Worm (Caenorhabditis elegans) whole organism, L1 larva: Measurements from ENCODE around the gene C02B8.12.
"Not testable (repeated sequence)": the region's sequence is repeated elsewhere in the genome, so short reads cannot be mapped to it uniquely, and the experiment has no call there.

Experiments used
- C16A3.4 ChIP-seq: fragments of 150-350 bp; optimal IDR thresholded peaks from 2 replicates; lab custom pipeline; 2014; ENCODE audit warnings: missing biosample characterization, missing genetic modification characterization
- C34B4.2 ChIP-seq: sonication (generic microtip); optimal IDR thresholded peaks from 2 replicates; lab custom pipeline; 2017; ENCODE audit warnings: mild to moderate bottlenecking, missing genetic modification characterization, missing compliant biosample characterization
- F16B12.6 ChIP-seq: fragments of 150-350 bp; optimal IDR thresholded peaks from 2 replicates; lab custom pipeline; 2014; ENCODE audit warnings: missing biosample characterization, missing genetic modification characterization
- blmp-1 ChIP-seq: fragments of 150-350 bp; optimal IDR thresholded peaks from 2 replicates; lab custom pipeline; 2014; ENCODE audit warnings: missing biosample characterization, missing genetic modification characterization
- ceh-8 ChIP-seq: fragments of 200-800 bp; sonication (Bioruptor generic); optimal IDR thresholded peaks from 2 replicates; lab custom pipeline; 2018; ENCODE audit warnings: mild to moderate bottlenecking, missing genetic modification characterization, moderate library complexity, missing compliant biosample characterization
- ceh-82 ChIP-seq, 3 experiments: fragments of 150-350 bp in 1 of 3; sonication (generic microtip) in 2 of 3; optimal IDR thresholded peaks; 2 replicates each; lab custom pipeline; 2014 to 2017; ENCODE audit warnings: missing biosample characterization in 3 of 3, missing genetic modification characterization in 3 of 3
- dsc-1 ChIP-seq: sonication (generic microtip); optimal IDR thresholded peaks from 2 replicates; lab custom pipeline; 2016; ENCODE audit warnings: mild to moderate bottlenecking, missing genetic modification characterization, missing compliant biosample characterization
- efl-1 ChIP-seq, 4 experiments: fragments of 150-350 bp; optimal IDR thresholded peaks in 3 of 4; peaks in 1 of 4; 1 replicate in 1 of 4; 2 replicates in 3 of 4; lab custom pipeline; 2014; ENCODE audit warnings: missing biosample characterization in 2 of 4, missing genetic modification characterization in 2 of 4, missing genetic modification reagents in 2 of 4
- egl-27 ChIP-seq, 2 experiments: fragments of 150-350 bp in 1 of 2; sonication (generic microtip); optimal IDR thresholded peaks; 3 replicates each; lab custom pipeline; 2017 to 2018; ENCODE audit warnings: missing biosample characterization in 2 of 2, missing genetic modification characterization in 2 of 2, missing genetic modification reagents in 2 of 2
- elt-2 ChIP-seq: sonication (generic microtip); optimal IDR thresholded peaks from 2 replicates; lab custom pipeline; 2016; ENCODE audit warnings: missing genetic modification characterization, mild to moderate bottlenecking, inconsistent platforms, missing compliant biosample characterization, missing genetic modification reagents
- elt-3 ChIP-seq, 6 experiments: fragments of 150-350 bp in 1 of 6; sonication (generic microtip); optimal IDR thresholded peaks; 2 replicates each; lab custom pipeline; 2017 to 2018; ENCODE audit warnings: missing biosample characterization in 6 of 6, missing genetic modification characterization in 6 of 6, inconsistent platforms in 1 of 6
- fkh-8 ChIP-seq: sonication (generic microtip); optimal IDR thresholded peaks from 2 replicates; lab custom pipeline; 2016; ENCODE audit warnings: mild to moderate bottlenecking, missing genetic modification characterization, missing compliant biosample characterization
- hlh-17 ChIP-seq: fragments of 200-800 bp; sonication (Bioruptor generic); optimal IDR thresholded peaks from 2 replicates; lab custom pipeline; 2018; ENCODE audit warnings: missing genetic modification characterization, mild to moderate bottlenecking, missing compliant biosample characterization, moderate library complexity, borderline replicate concordance
- irx-1 ChIP-seq: sonication (generic microtip); optimal IDR thresholded peaks from 2 replicates; lab custom pipeline; 2016; ENCODE audit warnings: missing genetic modification characterization, missing compliant biosample characterization
- isw-1 ChIP-seq: fragments of 200-800 bp; sonication (Bioruptor generic); IDR thresholded peaks from 2 replicates; pipeline ENCODE4 v1.3.6; 2022; ENCODE audit warnings: missing genetic modification characterization, missing compliant biosample characterization
- jun-1 ChIP-seq: fragments of 150-350 bp; optimal IDR thresholded peaks from 2 replicates; lab custom pipeline; 2014; ENCODE audit warnings: missing biosample characterization, missing genetic modification reagents, missing genetic modification characterization
- lin-13 ChIP-seq: fragments of 150-350 bp; optimal IDR thresholded peaks from 2 replicates; lab custom pipeline; 2014; ENCODE audit warnings: missing biosample characterization, missing genetic modification reagents, missing genetic modification characterization
- lin-14 ChIP-seq: fragments of 200-800 bp; sonication (Bioruptor generic); optimal IDR thresholded peaks from 2 replicates; lab custom pipeline; 2018; ENCODE audit warnings: mild to moderate bottlenecking, missing genetic modification characterization, moderate library complexity, missing compliant biosample characterization
- lin-35 ChIP-seq, 2 experiments: fragments of 150-350 bp; optimal IDR thresholded peaks; 2 replicates each; lab custom pipeline; 2014; ENCODE audit warnings: missing biosample characterization in 2 of 2, missing genetic modification characterization in 2 of 2, missing genetic modification reagents in 2 of 2
- lsy-2 ChIP-seq, 2 experiments: fragments of 150-350 bp; optimal IDR thresholded peaks; 2 replicates each; lab custom pipeline; 2014; ENCODE audit warnings: missing biosample characterization in 2 of 2, missing genetic modification characterization in 2 of 2
- mab-9 ChIP-seq: fragments of 200-800 bp; sonication (Bioruptor generic); IDR thresholded peaks from 2 replicates; pipeline ENCODE4 v1.3.6; 2022; ENCODE audit warnings: missing genetic modification reagents, missing genetic modification characterization, missing compliant biosample characterization
- mdl-1 ChIP-seq, 2 experiments: fragments of 150-350 bp; optimal IDR thresholded peaks; 2 replicates each; lab custom pipeline; 2014 to 2017; ENCODE audit warnings: missing biosample characterization in 2 of 2, missing genetic modification characterization in 2 of 2, inconsistent platforms in 1 of 2
- mef-2 ChIP-seq: fragments of 150-350 bp; optimal IDR thresholded peaks from 2 replicates; lab custom pipeline; 2014; ENCODE audit warnings: missing biosample characterization, missing genetic modification characterization
- mep-1 ChIP-seq: fragments of 150-350 bp; optimal IDR thresholded peaks from 2 replicates; lab custom pipeline; 2014; ENCODE audit warnings: missing biosample characterization, missing genetic modification characterization
- nhr-19 ChIP-seq: fragments of 200-800 bp; sonication (Bioruptor generic); conservative IDR thresholded peaks from 2 replicates; pipeline ENCODE4 v1.3.6; 2022; ENCODE audit warnings: missing genetic modification characterization, missing compliant biosample characterization
- nhr-47 ChIP-seq: sonication (generic microtip); optimal IDR thresholded peaks from 2 replicates; lab custom pipeline; 2016; ENCODE audit warnings: mild to moderate bottlenecking, missing genetic modification characterization, moderate library complexity, missing compliant biosample characterization
- nhr-71 ChIP-seq: sonication (generic microtip); optimal IDR thresholded peaks from 2 replicates; lab custom pipeline; 2016; ENCODE audit warnings: mild to moderate bottlenecking, missing genetic modification characterization, moderate library complexity, missing compliant biosample characterization
- nhr-77 ChIP-seq: fragments of 150-350 bp; optimal IDR thresholded peaks from 2 replicates; lab custom pipeline; 2014; ENCODE audit warnings: missing biosample characterization, missing genetic modification characterization
- nhr-84 ChIP-seq: sonication (generic microtip); optimal IDR thresholded peaks from 2 replicates; lab custom pipeline; 2017; ENCODE audit warnings: missing biosample characterization, missing genetic modification characterization
- nhr-85 ChIP-seq: sonication (generic microtip); peaks from one replicate; lab custom pipeline; 2016; ENCODE audit warnings: missing genetic modification characterization, inconsistent platforms, missing compliant biosample characterization
- nhr-90 ChIP-seq: sonication (generic microtip); optimal IDR thresholded peaks from 2 replicates; lab custom pipeline; 2016; ENCODE audit warnings: mild to moderate bottlenecking, missing genetic modification characterization, missing compliant biosample characterization; ENCODE audit not compliant: poor library complexity
- pag-3 ChIP-seq: sonication (generic microtip); optimal IDR thresholded peaks from 2 replicates; lab custom pipeline; 2017; ENCODE audit warnings: missing genetic modification characterization, mild to moderate bottlenecking, missing compliant biosample characterization, antibody characterized with exemption, borderline replicate concordance; ENCODE audit not compliant: insufficient read depth
- pax-3 ChIP-seq: fragments of 200-800 bp; sonication (Bioruptor generic); optimal IDR thresholded peaks from 2 replicates; lab custom pipeline; 2018; ENCODE audit warnings: mild to moderate bottlenecking, missing genetic modification characterization, moderate library complexity, missing compliant biosample characterization
- rnt-1 ChIP-seq: sonication (generic microtip); optimal IDR thresholded peaks from 2 replicates; lab custom pipeline; 2016; ENCODE audit warnings: mild to moderate bottlenecking, missing genetic modification characterization, moderate library complexity, missing compliant biosample characterization
- snu-23 ChIP-seq: sonication (generic microtip); optimal IDR thresholded peaks from 2 replicates; lab custom pipeline; 2016; ENCODE audit warnings: missing genetic modification characterization, missing compliant biosample characterization
- sup-37 ChIP-seq: fragments of 200-800 bp; sonication (Bioruptor generic); optimal IDR thresholded peaks from 2 replicates; lab custom pipeline; 2018; ENCODE audit warnings: mild to moderate bottlenecking, missing genetic modification characterization, missing compliant biosample characterization
- swsn-7 ChIP-seq: sonication (generic microtip); optimal IDR thresholded peaks from 2 replicates; lab custom pipeline; 2016; ENCODE audit warnings: missing genetic modification characterization, missing compliant biosample characterization
- tbx-2 ChIP-seq: sonication (generic microtip); optimal IDR thresholded peaks from 2 replicates; lab custom pipeline; 2016; ENCODE audit warnings: missing genetic modification characterization, missing compliant biosample characterization
- tlp-1 ChIP-seq: fragments of 150-350 bp; optimal IDR thresholded peaks from 2 replicates; lab custom pipeline; 2014; ENCODE audit warnings: missing biosample characterization, missing genetic modification characterization
- unc-130 ChIP-seq: fragments of 150-350 bp; optimal IDR thresholded peaks from 2 replicates; lab custom pipeline; 2017; ENCODE audit warnings: missing biosample characterization, missing genetic modification characterization, inconsistent platforms
- xbp-1 ChIP-seq: sonication (generic microtip); optimal IDR thresholded peaks from 2 replicates; lab custom pipeline; 2016; ENCODE audit warnings: missing genetic modification characterization, missing compliant biosample characterization
- zag-1 ChIP-seq: fragments of 150-350 bp; optimal IDR thresholded peaks from 2 replicates; lab custom pipeline; 2014; ENCODE audit warnings: missing biosample characterization, missing genetic modification characterization

C02B8.12 gene

ce11 chrX:8155969-8156368 is 32.8 kb upstream of the C02B8.12 start (continued):
- TF ChIP-seq tlp-1 (tag; lab: Kevin White, UChicago) (no peak), blmp-1 (tag; lab: Kevin White, UChicago) (no peak), sup-37 (GFP tag; lab: Kevin White, UChicago) (no peak)

DNA sequence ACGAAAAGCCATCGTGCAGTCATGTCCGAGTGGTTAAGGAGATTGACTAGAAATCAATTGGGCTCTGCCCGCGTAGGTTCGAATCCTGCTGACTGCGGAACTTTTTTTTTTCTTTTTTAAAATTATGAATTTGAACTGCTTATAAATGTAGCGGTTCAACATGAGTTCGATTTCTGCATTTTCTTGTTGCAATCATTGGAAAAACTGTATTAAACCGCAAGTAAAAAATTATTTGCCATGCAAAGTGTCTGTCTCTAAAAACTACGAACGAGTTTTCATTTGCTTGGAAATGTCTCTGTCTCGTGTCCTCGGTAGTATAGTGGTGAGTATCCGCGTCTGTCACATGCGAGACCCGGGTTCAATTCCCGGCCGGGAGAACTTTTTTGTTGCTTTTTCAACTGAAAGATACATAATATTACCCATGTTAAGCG is 32.3 kb upstream of the C02B8.12 start:
- TF ChIP-seq mep-1 (tag; lab: Kevin White, UChicago) (peak; percentile 8), xbp-1 (tag; lab: Kevin White, UChicago) (peak; percentile 22), lin-35 (GFP tag; optimal IDR thresholded peaks at IDR 0.05; lab: Kevin White, UChicago) (peak; percentile 6 to 48), C16A3.4 (tag; lab: Kevin White, UChicago) (peak; percentile 43), nhr-77 (tag; lab: Kevin White, UChicago) (peak; percentile 20), nhr-85 (tag; lab: Kevin White, UChicago) (peak; percentile 68), lin-13 (GFP tag; lab: Kevin White, UChicago) (peak; percentile 7), ceh-82 (tag; optimal IDR thresholded peaks at IDR 0.05; lab: Kevin White, UChicago) (peak in 1 of 3 experiments; percentile 46), lsy-2 (tag; optimal IDR thresholded peaks at IDR 0.05; lab: Kevin White, UChicago) (peak in 1 of 2 experiments; percentile 46), efl-1 (optimal IDR thresholded peaks at IDR 0.05; lab: Kevin White, UChicago) (peak in 1 of 2 experiments; percentile 18), efl-1 (GFP tag; optimal IDR thresholded peaks at IDR 0.05 in 1 of 2; lab: Kevin White, UChicago) (peak in 1 of 2 experiments; percentile 65), rnt-1 (tag; lab: Kevin White, UChicago) (peak; percentile 48), mdl-1 (tag; optimal IDR thresholded peaks at IDR 0.05; lab: Kevin White, UChicago) (peak in 1 of 2 experiments; percentile 70), snu-23 (GFP tag; lab: Kevin White, UChicago) (peak; percentile 59), irx-1 (tag; lab: Kevin White, UChicago) (peak; percentile 2), jun-1 (tag; lab: Kevin White, UChicago) (peak; percentile 16), unc-130 (tag; lab: Kevin White, UChicago) (peak; percentile 1), lin-14 (GFP tag; lab: Kevin White, UChicago) (peak; percentile 2)

DNA sequence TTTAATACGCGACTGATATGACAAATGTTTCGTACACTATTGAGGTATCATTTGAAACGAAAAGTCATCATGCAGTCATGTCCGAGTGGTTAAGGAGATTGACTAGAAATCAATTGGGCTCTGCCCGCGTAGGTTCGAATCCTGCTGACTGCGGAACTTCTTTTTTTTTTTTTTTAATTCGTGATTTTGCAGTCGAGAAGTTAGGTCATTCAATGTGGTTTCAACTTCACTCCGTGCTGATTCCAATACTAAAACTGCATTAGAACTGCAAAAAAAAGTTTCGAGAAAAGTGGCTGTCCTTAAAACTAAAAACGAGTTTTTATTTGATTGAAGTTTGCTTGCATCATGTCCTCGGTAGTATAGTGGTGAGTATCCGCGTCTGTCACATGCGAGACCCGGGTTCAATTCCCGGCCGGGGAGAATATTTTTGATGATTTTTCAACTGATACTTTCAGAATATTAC is 31.2 kb upstream of the C02B8.12 start:
- TF ChIP-seq swsn-7 (tag; lab: Kevin White, UChicago) (peak; percentile 12), mdl-1 (tag; optimal IDR thresholded peaks at IDR 0.05; lab: Kevin White, UChicago) (peak in 1 of 2 experiments; percentile 4), snu-23 (GFP tag; lab: Kevin White, UChicago) (peak; percentile 47), nhr-71 (tag; lab: Kevin White, UChicago) (peak; percentile 25), lin-35 (GFP tag; optimal IDR thresholded peaks at IDR 0.05; lab: Kevin White, UChicago) (peak in 1 of 2 experiments; percentile 29), nhr-47 (tag; lab: Kevin White, UChicago) (peak; percentile 29), rnt-1 (tag; lab: Kevin White, UChicago) (peak; percentile 19), nhr-90 (peak; percentile 10), efl-1 (GFP tag; optimal IDR thresholded peaks at IDR 0.05 in 1 of 2; lab: Kevin White, UChicago) (peak in 1 of 2 experiments; percentile 54)
- TF ChIP-seq efl-1 (optimal IDR thresholded peaks at IDR 0.05; lab: Kevin White, UChicago): not testable (repeated sequence)

- TF ChIP-seq pag-3 (tag; lab: Kevin White, UChicago): no peak
- no peak for TF ChIP-seq nhr-90
- TF ChIP-seq ceh-8 (GFP tag; lab: Kevin White, UChicago): peak; percentile 16
- TF ChIP-seq mab-9 (GFP tag; lab: Robert Waterston, UW): no peak
- TF ChIP-seq zag-1 (tag; lab: Kevin White, UChicago): no peak
- no peak for TF ChIP-seq tbx-2 (tag; lab: Kevin White, UChicago)
- TF ChIP-seq pax-3 (tag; lab: Kevin White, UChicago): no peak
- TF ChIP-seq fkh-8 (tag; lab: Kevin White, UChicago): peak; percentile 84
- TF ChIP-seq isw-1 (GFP tag; lab: Robert Waterston, UW): no peak
- no peak for TF ChIP-seq nhr-84 (tag; lab: Kevin White, UChicago)
- TF ChIP-seq hlh-17 (GFP tag; lab: Kevin White, UChicago): no peak
- TF ChIP-seq xbp-1 (tag; lab: Kevin White, UChicago): no peak
- TF ChIP-seq nhr-19: no peak
- TF ChIP-seq lin-35 (GFP tag; optimal IDR thresholded peaks at IDR 0.05; lab: Kevin White, UChicago): no peak
- no peak for TF ChIP-seq elt-3 (tag; optimal IDR thresholded peaks at IDR 0.05; lab: Kevin White, UChicago)
- TF ChIP-seq F16B12.6 (tag; lab: Kevin White, UChicago): no peak
- TF ChIP-seq jun-1 (tag; lab: Kevin White, UChicago): no peak
- no peak for TF ChIP-seq C34B4.2 (tag; lab: Kevin White, UChicago)
- TF ChIP-seq tlp-1 (tag; lab: Kevin White, UChicago): no peak
- TF ChIP-seq lin-13 (GFP tag; lab: Kevin White, UChicago): no peak
- no peak for TF ChIP-seq nhr-77 (tag; lab: Kevin White, UChicago)
- TF ChIP-seq blmp-1 (tag; lab: Kevin White, UChicago): no peak
- TF ChIP-seq dsc-1 (tag; lab: Kevin White, UChicago): peak; percentile 50
- TF ChIP-seq nhr-47 (tag; lab: Kevin White, UChicago): peak; percentile 39
- TF ChIP-seq egl-27 (tag; optimal IDR thresholded peaks at IDR 0.05; lab: Kevin White, UChicago): no peak
- TF ChIP-seq mef-2 (tag; lab: Kevin White, UChicago): no peak
- no peak for TF ChIP-seq elt-2 (tag; lab: Kevin White, UChicago)
- peak; percentile 4 for TF ChIP-seq swsn-7 (tag; lab: Kevin White, UChicago)
Measured at ce11 chrX:8151409-8151808, 28.2 kb upstream of the C02B8.12 start.
